Fruit fly (Drosophila melanogaster) whole organism, embryonic: ENCODE data around the gene Hmr.

Experiments
- Adf1 ChIP-seq: fragments of 200-800 bp; sonication (Bioruptor generic); IDR thresholded peaks from 2 replicates; pipeline ENCODE4 v1.3.6; 2022; ENCODE audit warnings: missing biosample characterization, missing genetic modification characterization
- CG2199 ChIP-seq: fragments of 200-800 bp; sonication (Bioruptor generic); IDR thresholded peaks from 3 replicates; pipeline ENCODE4 v1.3.6; 2022; ENCODE audit warnings: missing biosample characterization, missing genetic modification characterization
- CG32772 ChIP-seq: fragments of 200-800 bp; sonication (Bioruptor generic); IDR thresholded peaks from 2 replicates; pipeline ENCODE4 v1.3.6; 2022; ENCODE audit warnings: missing biosample characterization, missing genetic modification characterization
- CG6791 ChIP-seq: fragments of 200-800 bp; sonication (Bioruptor generic); IDR thresholded peaks from 3 replicates; pipeline ENCODE4 v1.3.6; 2022; ENCODE audit warnings: missing biosample characterization, missing genetic modification characterization; ENCODE audit not compliant: partially characterized antibody
- CG7745 ChIP-seq: fragments of 200-800 bp; sonication (Bioruptor generic); optimal IDR thresholded peaks from 2 replicates; lab custom pipeline; 2018; ENCODE audit warnings: missing biosample characterization, mild to moderate bottlenecking, missing genetic modification characterization, moderate library complexity
- Fer1 ChIP-seq: fragments of 200-800 bp; sonication (Bioruptor generic); optimal IDR thresholded peaks from 2 replicates; lab custom pipeline; 2017; ENCODE audit warnings: missing biosample characterization, mild to moderate bottlenecking, missing genetic modification characterization
- Hmx ChIP-seq: fragments of 200-800 bp; sonication (Bioruptor generic); optimal IDR thresholded peaks from 2 replicates; lab custom pipeline; 2016; ENCODE audit warnings: missing biosample characterization, missing genetic modification characterization
- Lpt ChIP-seq: fragments of >200 bp; optimal IDR thresholded peaks from 2 replicates; lab custom pipeline; 2018; ENCODE audit warnings: missing biosample characterization, missing genetic modification characterization
- NFAT ChIP-seq: fragments of 200-800 bp; sonication (Bioruptor generic); IDR thresholded peaks from 2 replicates; pipeline ENCODE4 v1.3.6; 2022; ENCODE audit warnings: missing biosample characterization, missing genetic modification characterization
- al ChIP-seq: fragments of 200-800 bp; sonication (Bioruptor generic); IDR thresholded peaks from 2 replicates; pipeline ENCODE4 v1.3.6; 2022; ENCODE audit warnings: missing biosample characterization, missing genetic modification characterization
- disco-r ChIP-seq: fragments of 200-800 bp; sonication (Bioruptor generic); optimal IDR thresholded peaks from 2 replicates; lab custom pipeline; 2016; ENCODE audit warnings: missing biosample characterization, missing genetic modification characterization
- kay ChIP-seq: fragments of 200-800 bp; sonication (Bioruptor generic); optimal IDR thresholded peaks from 2 replicates; lab custom pipeline; 2016; ENCODE audit warnings: missing biosample characterization, missing genetic modification characterization
- sens ChIP-seq: fragments of 200-800 bp; sonication (Bioruptor generic); peaks from one replicate; lab custom pipeline; 2016; ENCODE audit warnings: missing biosample characterization, missing genetic modification characterization

dm6 chrX:10627062-10627756 is 31.6 kb upstream of the Hmr start, which contains the start of the genes CG9806 and X11Lbeta:
- no peak for TF ChIP-seq al
- no peak for TF ChIP-seq Adf1 (GFP tag; lab: Robert Waterston, UW)
- no peak for TF ChIP-seq CG32772 (GFP tag; lab: Robert Waterston, UW)
- no peak for TF ChIP-seq CG2199 (GFP tag; lab: Robert Waterston, UW)
- no peak for TF ChIP-seq kay (GFP tag; lab: Kevin White, UChicago)
- TF ChIP-seq disco-r, result no peak
- no peak for TF ChIP-seq Lpt
- TF ChIP-seq Fer1 (GFP tag; lab: Kevin White, UChicago), result no peak
- TF ChIP-seq sens (GFP tag; lab: Kevin White, UChicago), result no peak
- TF ChIP-seq CG6791 (GFP tag; lab: Robert Waterston, UW), result no peak
- TF ChIP-seq Hmx (GFP tag; lab: Kevin White, UChicago), result no peak
- no peak for TF ChIP-seq NFAT (GFP tag; lab: Robert Waterston, UW)
- no peak for TF ChIP-seq CG7745 (tag; lab: Kevin White, UChicago)
